Worm (Caenorhabditis elegans) whole organism, young adult: Measurements from ENCODE around the gene F28F8.7.

Experiments used
- B0261.1 ChIP-seq: sonication (generic microtip); optimal IDR thresholded peaks from 2 replicates; lab custom pipeline; 2016; ENCODE audit warnings: mild to moderate bottlenecking, missing genetic modification characterization, moderate library complexity, missing compliant biosample characterization
- F22D6.2 ChIP-seq: sonication (generic microtip); optimal IDR thresholded peaks from 2 replicates; lab custom pipeline; 2016; ENCODE audit warnings: mild to moderate bottlenecking, missing genetic modification characterization, missing compliant biosample characterization
- F23B12.7 ChIP-seq: sonication (generic microtip); optimal IDR thresholded peaks from 2 replicates; lab custom pipeline; 2017; ENCODE audit warnings: missing genetic modification characterization, mild to moderate bottlenecking, missing compliant biosample characterization, antibody characterized with exemption, moderate library complexity; ENCODE audit not compliant: insufficient read depth
- F33H1.4 ChIP-seq: fragments of 200-800 bp; sonication (Bioruptor generic); IDR thresholded peaks from 2 replicates; pipeline ENCODE4 v1.3.6; 2022; ENCODE audit warnings: missing genetic modification reagents, missing genetic modification characterization, missing compliant biosample characterization
- F52B5.7 ChIP-seq: sonication (generic microtip); optimal IDR thresholded peaks from 2 replicates; lab custom pipeline; 2016; ENCODE audit warnings: mild to moderate bottlenecking, missing genetic modification characterization, missing compliant biosample characterization
- F57C9.4 ChIP-seq: sonication (generic microtip); optimal IDR thresholded peaks from 2 replicates; lab custom pipeline; 2017; ENCODE audit warnings: mild to moderate bottlenecking, missing genetic modification characterization, missing compliant biosample characterization
- Y53G8AR.9 ChIP-seq: fragments of 200-800 bp; sonication (Bioruptor generic); conservative IDR thresholded peaks from 2 replicates; pipeline ENCODE4 v1.3.6; 2022; ENCODE audit warnings: missing genetic modification reagents, missing genetic modification characterization, missing compliant biosample characterization
- Y67H2A.10 ChIP-seq: fragments of 200-800 bp; sonication (Bioruptor generic); conservative IDR thresholded peaks from 2 replicates; pipeline ENCODE4 v1.3.6; 2022; ENCODE audit warnings: missing genetic modification reagents, missing genetic modification characterization, missing compliant biosample characterization
- attf-6 ChIP-seq: fragments of 200-800 bp; sonication (Bioruptor generic); IDR thresholded peaks from 2 replicates; pipeline ENCODE4 v1.3.6; 2022; ENCODE audit warnings: missing genetic modification reagents, missing genetic modification characterization, missing compliant biosample characterization
- cebp-2 ChIP-seq: fragments of 200-800 bp; sonication (Bioruptor generic); IDR thresholded peaks from 2 replicates; pipeline ENCODE4 v1.3.6; 2022; ENCODE audit warnings: missing genetic modification characterization, missing compliant biosample characterization
- ceh-100 ChIP-seq: fragments of 200-800 bp; sonication (Bioruptor generic); IDR thresholded peaks from 2 replicates; pipeline ENCODE4 v1.3.6; 2022; ENCODE audit warnings: missing genetic modification reagents, missing genetic modification characterization, missing compliant biosample characterization
- ekl-4 ChIP-seq: fragments of 200-800 bp; sonication (Bioruptor generic); IDR thresholded peaks from 2 replicates; pipeline ENCODE4 v1.3.6; 2022; ENCODE audit warnings: missing genetic modification reagents, missing genetic modification characterization, missing compliant biosample characterization
- ets-4 ChIP-seq: fragments of 200-800 bp; sonication (Bioruptor generic); optimal IDR thresholded peaks from 2 replicates; lab custom pipeline; 2018; ENCODE audit warnings: mild to moderate bottlenecking, missing genetic modification characterization, missing compliant biosample characterization
- him-1 ChIP-seq: sonication (generic microtip); optimal IDR thresholded peaks from 2 replicates; lab custom pipeline; 2016; ENCODE audit warnings: missing genotype, missing genetic modification reagents, missing genetic modification characterization, missing compliant biosample characterization
- hmg-1.2 ChIP-seq: fragments of 200-800 bp; sonication (Bioruptor generic); IDR thresholded peaks from 2 replicates; pipeline ENCODE4 v1.3.6; 2022; ENCODE audit warnings: missing genetic modification reagents, missing genetic modification characterization, missing compliant biosample characterization
- let-526 ChIP-seq: fragments of 200-800 bp; sonication (Bioruptor generic); IDR thresholded peaks from 2 replicates; pipeline ENCODE4 v1.3.6; 2022; ENCODE audit warnings: missing genetic modification reagents, missing genetic modification characterization, missing compliant biosample characterization
- madf-10 ChIP-seq: sonication (generic microtip); optimal IDR thresholded peaks from 2 replicates; lab custom pipeline; 2016; ENCODE audit warnings: mild to moderate bottlenecking, missing genetic modification characterization, missing compliant biosample characterization
- madf-3 ChIP-seq: fragments of 200-800 bp; sonication (Bioruptor generic); IDR thresholded peaks from 2 replicates; pipeline ENCODE4 v1.3.6; 2022; ENCODE audit warnings: missing genetic modification reagents, missing genetic modification characterization, missing compliant biosample characterization
- madf-8 ChIP-seq: fragments of 200-800 bp; sonication (Bioruptor generic); conservative IDR thresholded peaks from 2 replicates; pipeline ENCODE4 v1.3.6; 2022; ENCODE audit warnings: missing genetic modification reagents, missing genetic modification characterization, missing compliant biosample characterization
- mcd-1 ChIP-seq: fragments of 200-800 bp; sonication (Bioruptor generic); IDR thresholded peaks from 2 replicates; pipeline ENCODE4 v1.3.6; 2022; ENCODE audit warnings: missing genetic modification reagents, missing genetic modification characterization, missing compliant biosample characterization
- mes-4 ChIP-seq: sonication (generic microtip); optimal IDR thresholded peaks from 2 replicates; lab custom pipeline; 2016; ENCODE audit warnings: missing genotype, missing genetic modification characterization, missing compliant biosample characterization
- nfya-2 ChIP-seq: fragments of 200-800 bp; sonication (Bioruptor generic); IDR thresholded peaks from 2 replicates; pipeline ENCODE4 v1.3.6; 2022; ENCODE audit warnings: missing genetic modification reagents, missing genetic modification characterization, missing compliant biosample characterization
- nfyb-1 ChIP-seq: fragments of 200-800 bp; sonication (Bioruptor generic); IDR thresholded peaks from 2 replicates; pipeline ENCODE4 v1.3.6; 2022; ENCODE audit warnings: missing genetic modification reagents, missing genetic modification characterization, missing compliant biosample characterization
- nhr-27 ChIP-seq: fragments of 200-800 bp; sonication (Bioruptor generic); optimal IDR thresholded peaks from 2 replicates; lab custom pipeline; 2018; ENCODE audit warnings: mild to moderate bottlenecking, missing genetic modification characterization, moderate library complexity, missing compliant biosample characterization
- repo-1 ChIP-seq: sonication (generic microtip); optimal IDR thresholded peaks from 2 replicates; lab custom pipeline; 2017; ENCODE audit warnings: mild to moderate bottlenecking, missing genetic modification characterization, missing compliant biosample characterization
- rpc-1 ChIP-seq, 2 experiments: fragments of 150-350 bp in 1 of 2; sonication (generic microtip) in 1 of 2; optimal IDR thresholded peaks; 2 replicates each; lab custom pipeline; 2014 to 2018; ENCODE audit warnings: missing biosample characterization in 1 of 2, missing genetic modification characterization in 1 of 2, missing genetic modification reagents in 1 of 2, missing genotype in 1 of 2
- sdz-38 ChIP-seq: sonication (generic microtip); optimal IDR thresholded peaks from 2 replicates; lab custom pipeline; 2016; ENCODE audit warnings: missing genotype, missing genetic modification characterization, missing compliant biosample characterization
- snpc-3.4 ChIP-seq: sonication (generic microtip); optimal IDR thresholded peaks from 2 replicates; lab custom pipeline; 2017; ENCODE audit warnings: missing genetic modification characterization, mild to moderate bottlenecking, missing compliant biosample characterization, antibody characterized with exemption, moderate library complexity, missing genotype, missing genetic modification reagents
- unc-130 ChIP-seq: sonication (generic microtip); optimal IDR thresholded peaks from 2 replicates; lab custom pipeline; 2016; ENCODE audit warnings: missing genetic modification reagents, missing genetic modification characterization, missing compliant biosample characterization
- xnd-1 ChIP-seq: sonication (generic microtip); optimal IDR thresholded peaks from 2 replicates; lab custom pipeline; 2016; ENCODE audit warnings: missing genotype, missing genetic modification reagents, missing genetic modification characterization, missing compliant biosample characterization
- zfh-2 ChIP-seq: fragments of 200-800 bp; sonication (Bioruptor generic); conservative IDR thresholded peaks from 2 replicates; pipeline ENCODE4 v1.3.6; 2022; ENCODE audit warnings: missing genetic modification reagents, missing genetic modification characterization, missing compliant biosample characterization
- zim-3 ChIP-seq: sonication (generic microtip); optimal IDR thresholded peaks from 2 replicates; lab custom pipeline; 2017; ENCODE audit warnings: mild to moderate bottlenecking, missing genetic modification characterization, moderate library complexity, missing compliant biosample characterization
- ztf-18 ChIP-seq: sonication (generic microtip); optimal IDR thresholded peaks from 2 replicates; lab custom pipeline; 2016; ENCODE audit warnings: missing genotype, mild to moderate bottlenecking, missing genetic modification characterization, missing compliant biosample characterization
- ztf-25 ChIP-seq: fragments of 200-800 bp; sonication (Bioruptor generic); IDR thresholded peaks from 2 replicates; pipeline ENCODE4 v1.3.6; 2022; ENCODE audit warnings: missing genetic modification reagents, missing genetic modification characterization, missing compliant biosample characterization

The F28F8.7 gene

ce11 chrV:15563477-15563876 lies 26.9 kb downstream of the F28F8.7 start:
- no peak for TF ChIP-seq ceh-100
- TF ChIP-seq B0261.1 (tag; lab: Kevin White, UChicago): no peak

- peak; percentile 46 for TF ChIP-seq zfh-2 (GFP tag; lab: Robert Waterston, UW)
- no peak for TF ChIP-seq ztf-18 (tag; lab: Kevin White, UChicago)
- peak; percentile 66; the same call in 1 of the 2 replicates for TF ChIP-seq nfyb-1 (GFP tag; lab: Robert Waterston, UW)
- no peak for TF ChIP-seq Y67H2A.10 (GFP tag; lab: Robert Waterston, UW)
- no peak for TF ChIP-seq zim-3 (tag; lab: Kevin White, UChicago)
- TF ChIP-seq, all 124 proteins: peak for 2
These were observed 27.9 kb downstream of the F28F8.7 start for ce11 chrV:15562541-15562940.

ce11 chrV:15559729-15560128 lies 30.7 kb downstream of the F28F8.7 start:
- TF ChIP-seq B0261.1 (tag; lab: Kevin White, UChicago) (no peak), mes-4 (tag; lab: Kevin White, UChicago) (no peak), madf-3 (GFP tag; lab: Robert Waterston, UW) (no peak), Y53G8AR.9 (GFP tag; lab: Robert Waterston, UW) (no peak), snpc-3.4 (tag; lab: Kevin White, UChicago) (no peak), nhr-27 (tag; lab: Kevin White, UChicago) (no peak), nfya-2 (no peak), madf-10 (tag; lab: Kevin White, UChicago) (no peak), ztf-18 (tag; lab: Kevin White, UChicago) (no peak), repo-1 (tag; lab: Kevin White, UChicago) (no peak), ets-4 (GFP tag; lab: Kevin White, UChicago) (no peak), rpc-1 (optimal IDR thresholded peaks at IDR 0.05; lab: Kevin White, UChicago) (no peak), rpc-1 (tag; optimal IDR thresholded peaks at IDR 0.05; lab: Kevin White, UChicago) (no peak), F57C9.4 (no peak), madf-8 (GFP tag; lab: Robert Waterston, UW) (no peak), let-526 (GFP tag; lab: Robert Waterston, UW) (no peak), xnd-1 (tag; lab: Kevin White, UChicago) (no peak)

ce11 chrV:15559047-15559446 lies 31.4 kb downstream of the F28F8.7 start, which contains the start of gene acr-18:
Gene acr-18, minus strand, starts transcription at chrV:15559147.
- no peak for TF ChIP-seq ztf-18 (tag; lab: Kevin White, UChicago)
- TF ChIP-seq him-1 (tag; lab: Kevin White, UChicago): no peak
- no peak for TF ChIP-seq F23B12.7 (tag; lab: Kevin White, UChicago)
- no peak for TF ChIP-seq unc-130 (GFP tag; lab: Kevin White, UChicago)
- TF ChIP-seq madf-8 (GFP tag; lab: Robert Waterston, UW): no peak
- TF ChIP-seq attf-6: no peak
- TF ChIP-seq hmg-1.2 (GFP tag; lab: Robert Waterston, UW): no peak
- no peak for TF ChIP-seq F52B5.7 (tag; lab: Kevin White, UChicago)
- no peak for TF ChIP-seq mes-4 (tag; lab: Kevin White, UChicago)
- no peak for TF ChIP-seq ets-4 (GFP tag; lab: Kevin White, UChicago)
- no peak for TF ChIP-seq rpc-1 (optimal IDR thresholded peaks at IDR 0.05; lab: Kevin White, UChicago)
- TF ChIP-seq rpc-1 (tag; optimal IDR thresholded peaks at IDR 0.05; lab: Kevin White, UChicago): no peak
- no peak for TF ChIP-seq cebp-2 (GFP tag; lab: Robert Waterston, UW)
- TF ChIP-seq zim-3 (tag; lab: Kevin White, UChicago): no peak
- no peak for TF ChIP-seq ztf-25 (GFP tag; lab: Robert Waterston, UW)
- no peak for TF ChIP-seq mcd-1 (GFP tag; lab: Robert Waterston, UW)
- TF ChIP-seq sdz-38: no peak
- TF ChIP-seq F33H1.4: no peak
- no peak for TF ChIP-seq F22D6.2 (tag; lab: Kevin White, UChicago)
- TF ChIP-seq ekl-4: no peak
